Fruit fly (Drosophila melanogaster) whole organism, pupa: Measurements from ENCODE around the gene Afti.

Source experiments
- CG10348 ChIP-seq: fragments of 200-800 bp; sonication (Bioruptor generic); IDR thresholded peaks from 2 replicates; pipeline ENCODE4 v1.3.6; 2022; ENCODE audit warnings: missing biosample characterization, missing genetic modification characterization
- CG12605 ChIP-seq: fragments of 200-800 bp; sonication (Bioruptor generic); IDR thresholded peaks from 2 replicates; pipeline ENCODE4 v1.3.6; 2022; ENCODE audit warnings: missing biosample characterization, missing genetic modification characterization
- CG13204 ChIP-seq: fragments of 200-800 bp; sonication (Bioruptor generic); optimal IDR thresholded peaks from 2 replicates; lab custom pipeline; 2018; ENCODE audit warnings: missing biosample characterization, mild to moderate bottlenecking, missing genetic modification characterization, moderate library complexity
- CG14655 ChIP-seq: fragments of 200-800 bp; sonication (Bioruptor generic); optimal IDR thresholded peaks from 3 replicates; lab custom pipeline; 2017; ENCODE audit warnings: mild to moderate bottlenecking, missing biosample characterization, missing genetic modification reagents, missing genetic modification characterization
- CG15710 ChIP-seq: fragments of 200-800 bp; sonication (Bioruptor generic); optimal IDR thresholded peaks from 2 replicates; lab custom pipeline; 2018; ENCODE audit warnings: missing biosample characterization, mild to moderate bottlenecking, missing genetic modification characterization, moderate library complexity
- CG17806 ChIP-seq: fragments of 200-800 bp; sonication (Bioruptor generic); optimal IDR thresholded peaks from 2 replicates; lab custom pipeline; 2018; ENCODE audit warnings: missing biosample characterization, mild to moderate bottlenecking, missing genetic modification characterization, moderate library complexity
- CG32121 ChIP-seq: fragments of 200-800 bp; sonication (Bioruptor generic); IDR thresholded peaks from 2 replicates; pipeline ENCODE4 v1.3.6; 2022; ENCODE audit warnings: missing biosample characterization, missing genetic modification characterization
- CG34367 ChIP-seq: fragments of 200-800 bp; sonication (Bioruptor generic); optimal IDR thresholded peaks from 2 replicates; lab custom pipeline; 2018; ENCODE audit warnings: missing biosample characterization, mild to moderate bottlenecking, missing genetic modification characterization
- CG4496 ChIP-seq: fragments of 200-800 bp; sonication (Bioruptor generic); IDR thresholded peaks from 3 replicates; pipeline ENCODE4 v1.3.6; 2022; ENCODE audit warnings: missing biosample characterization, missing genetic modification characterization
- CG8159 ChIP-seq: fragments of 200-800 bp; sonication (Bioruptor generic); optimal IDR thresholded peaks from 3 replicates; lab custom pipeline; 2018; ENCODE audit warnings: missing biosample characterization, mild to moderate bottlenecking, missing genetic modification characterization, moderate library complexity
- CG8301 ChIP-seq: fragments of 200-800 bp; sonication (Bioruptor generic); optimal IDR thresholded peaks from 2 replicates; lab custom pipeline; 2018; ENCODE audit warnings: missing biosample characterization, mild to moderate bottlenecking, missing genetic modification characterization
- CG9948 ChIP-seq: fragments of 200-800 bp; sonication (Bioruptor generic); optimal IDR thresholded peaks from 2 replicates; lab custom pipeline; 2018; ENCODE audit warnings: missing biosample characterization, mild to moderate bottlenecking, missing genetic modification characterization, moderate library complexity
- D1 ChIP-seq: fragments of 200-800 bp; sonication (Bioruptor generic); optimal IDR thresholded peaks from 2 replicates; lab custom pipeline; 2018; ENCODE audit warnings: missing biosample characterization, mild to moderate bottlenecking, missing genetic modification characterization, moderate library complexity
- EcR ChIP-seq: fragments of 200-800 bp; sonication (Bioruptor generic); optimal IDR thresholded peaks from 3 replicates; lab custom pipeline; 2019; ENCODE audit warnings: missing biosample characterization, missing genetic modification characterization, mild to moderate bottlenecking, moderate library complexity, missing genetic modification reagents
- Ets98B ChIP-seq: fragments of 200-800 bp; sonication (Bioruptor generic); IDR thresholded peaks from 2 replicates; pipeline ENCODE4 v1.3.6; 2022; ENCODE audit warnings: missing biosample characterization, missing genetic modification characterization
- Pif1A ChIP-seq: fragments of 200-800 bp; sonication (Bioruptor generic); optimal IDR thresholded peaks from 3 replicates; lab custom pipeline; 2016; ENCODE audit warnings: missing biosample characterization, missing genetic modification characterization
- Pif1B ChIP-seq: fragments of 200-800 bp; sonication (Bioruptor generic); optimal IDR thresholded peaks from 3 replicates; lab custom pipeline; 2016; ENCODE audit warnings: missing biosample characterization, missing genetic modification characterization
- Snoo ChIP-seq: fragments of 200-800 bp; sonication (Bioruptor generic); optimal IDR thresholded peaks from 3 replicates; lab custom pipeline; 2017; ENCODE audit warnings: missing biosample characterization, mild to moderate bottlenecking, missing genetic modification characterization, inconsistent platforms
- fd96Ca ChIP-seq: fragments of 200-800 bp; sonication (Bioruptor generic); IDR thresholded peaks from 3 replicates; pipeline ENCODE4 v1.3.6; 2022; ENCODE audit warnings: missing biosample characterization, missing genetic modification characterization
- gl ChIP-seq: fragments of 200-800 bp; sonication (Bioruptor generic); optimal IDR thresholded peaks from 2 replicates; lab custom pipeline; 2018; ENCODE audit warnings: missing biosample characterization, mild to moderate bottlenecking, missing genetic modification characterization
- rn ChIP-seq: fragments of 200-800 bp; sonication (Bioruptor generic); IDR thresholded peaks from 2 replicates; pipeline ENCODE4 v1.3.6; 2022; ENCODE audit warnings: missing biosample characterization, missing genetic modification characterization

Afti gene

dm6 chr3R:14283754-14284421, 42.6 kb downstream of the Afti start:
- TF ChIP-seq CG12605: no peak
- TF ChIP-seq Pif1A (GFP tag; lab: Kevin White, UChicago): peak; percentile 93
- TF ChIP-seq EcR (GFP tag; lab: Kevin White, UChicago): peak; percentile 3
- TF ChIP-seq Ets98B (GFP tag; lab: Robert Waterston, UW): no peak
- TF ChIP-seq fd96Ca (GFP tag; lab: Robert Waterston, UW): no peak
- TF ChIP-seq CG9948 (tag; lab: Kevin White, UChicago): peak; percentile 97
- TF ChIP-seq CG32121 (GFP tag; lab: Robert Waterston, UW): no peak
- peak; percentile 95 for TF ChIP-seq CG17806 (tag; lab: Kevin White, UChicago)
- TF ChIP-seq Pif1B: peak; percentile 94
- TF ChIP-seq gl: peak; percentile 87
- TF ChIP-seq CG15710: peak; percentile 96
- TF ChIP-seq CG8301: peak; percentile 98
- peak; percentile 81 for TF ChIP-seq CG13204
- TF ChIP-seq CG4496: no peak
- TF ChIP-seq rn (GFP tag; lab: Robert Waterston, UW): no peak
- peak; percentile 95 for TF ChIP-seq D1 (tag; lab: Kevin White, UChicago)
- TF ChIP-seq CG14655 (GFP tag; lab: Kevin White, UChicago): peak; percentile 97
- TF ChIP-seq CG8159: peak; percentile 96
- TF ChIP-seq CG34367: peak; percentile 96
- TF ChIP-seq Snoo (tag; lab: Kevin White, UChicago): peak; percentile 98

dm6 chr3R:14283042-14283626, 43.4 kb downstream of the Afti start:
- TF ChIP-seq CG14655 (GFP tag; lab: Kevin White, UChicago) (peak; percentile 75), CG15710 (peak; percentile 47), Pif1A (GFP tag; lab: Kevin White, UChicago) (peak; percentile 28), CG17806 (tag; lab: Kevin White, UChicago) (peak; percentile 18), EcR (GFP tag; lab: Kevin White, UChicago) (peak; percentile 67), CG13204 (no peak), D1 (tag; lab: Kevin White, UChicago) (no peak), CG34367 (peak; percentile 37), CG8301 (peak; percentile 63), Pif1B (no peak), gl (no peak), CG12605 (no peak), rn (GFP tag; lab: Robert Waterston, UW) (no peak), CG4496 (no peak), Snoo (tag; lab: Kevin White, UChicago) (peak; percentile 68), CG9948 (tag; lab: Kevin White, UChicago) (peak; percentile 77), CG8159 (peak; percentile 57)

- no peak for TF ChIP-seq CG8301
- TF ChIP-seq CG32121 (GFP tag; lab: Robert Waterston, UW): no peak
- TF ChIP-seq D1 (tag; lab: Kevin White, UChicago): peak; percentile 11
- no peak for TF ChIP-seq Pif1B
- no peak for TF ChIP-seq fd96Ca (GFP tag; lab: Robert Waterston, UW)
- peak; percentile 34; the same call in 2 of the 3 replicates for TF ChIP-seq CG4496
- no peak for TF ChIP-seq Snoo (tag; lab: Kevin White, UChicago)
- no peak for TF ChIP-seq EcR (GFP tag; lab: Kevin White, UChicago)
- TF ChIP-seq CG12605: 0 out of 2 replicates have a peak, but pooled peaks have one; percentile 17
- no peak for TF ChIP-seq rn (GFP tag; lab: Robert Waterston, UW)
- TF ChIP-seq Ets98B (GFP tag; lab: Robert Waterston, UW): peak; percentile 45; the same call in 1 of the 2 replicates
- TF ChIP-seq CG15710: no peak
- TF ChIP-seq CG34367: no peak
- TF ChIP-seq CG13204: peak; percentile 23
- TF ChIP-seq, all 21 proteins: peak for 5
Observed at dm6 chr3R:14282215-14283041, 44.1 kb downstream of the Afti start.

dm6 chr3R:14280324-14280723, 46.2 kb downstream of the Afti start:
- TF ChIP-seq EcR (GFP tag; lab: Kevin White, UChicago): no peak
- no peak for TF ChIP-seq CG10348 (GFP tag; lab: Robert Waterston, UW)
- TF ChIP-seq CG32121 (GFP tag; lab: Robert Waterston, UW): no peak; the same call in 1 of the 2 replicates
- no peak for TF ChIP-seq CG13204
- TF ChIP-seq Pif1A (GFP tag; lab: Kevin White, UChicago): peak; percentile 37
- TF ChIP-seq CG15710: no peak
- peak; percentile 15 for TF ChIP-seq CG8159
- no peak for TF ChIP-seq Ets98B (GFP tag; lab: Robert Waterston, UW)
- peak; percentile 17 for TF ChIP-seq CG17806 (tag; lab: Kevin White, UChicago)
- TF ChIP-seq CG14655 (GFP tag; lab: Kevin White, UChicago): peak; percentile 79
- TF ChIP-seq D1 (tag; lab: Kevin White, UChicago): no peak
- TF ChIP-seq rn (GFP tag; lab: Robert Waterston, UW): no peak
- TF ChIP-seq CG8301: peak; percentile 67
- TF ChIP-seq CG34367: no peak
- TF ChIP-seq Pif1B: peak; percentile 19
- TF ChIP-seq fd96Ca (GFP tag; lab: Robert Waterston, UW): no peak
- no peak for TF ChIP-seq CG12605
- TF ChIP-seq Snoo (tag; lab: Kevin White, UChicago): peak; percentile 10
- peak; percentile 51 for TF ChIP-seq CG9948 (tag; lab: Kevin White, UChicago)
- peak; percentile 28; the same call in 1 of the 3 replicates for TF ChIP-seq CG4496
- no peak for TF ChIP-seq gl
